Worm (Caenorhabditis elegans): Measurements from ENCODE around the gene ZK813.1.

DNA sequence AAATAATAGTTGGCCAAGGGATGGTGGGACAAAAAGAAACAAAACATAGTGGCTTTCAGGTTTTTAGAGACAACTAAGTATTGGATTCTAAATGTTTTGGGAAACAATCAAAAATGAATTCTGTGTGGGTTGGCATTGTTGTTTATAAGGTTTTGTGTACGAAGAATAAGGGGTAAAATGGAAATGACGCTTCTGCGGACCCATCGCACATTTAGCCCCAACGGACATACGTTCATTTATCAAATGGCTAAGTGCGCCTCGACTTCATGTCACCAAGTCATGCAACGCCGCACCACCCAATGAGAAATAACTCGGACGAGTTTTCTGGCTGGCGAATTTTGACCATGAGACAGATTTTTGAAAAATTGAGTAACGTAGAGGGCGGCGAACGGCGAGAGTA is 24.2 kb downstream of the ZK813.1 start:
- TF ChIP-seq unc-39 (tag; optimal IDR thresholded peaks at IDR 0.05) (no peak), elt-3 (tag; optimal IDR thresholded peaks at IDR 0.05) (no peak), cnd-1 (tag; optimal IDR thresholded peaks at IDR 0.05) (no peak)
